Worm (Caenorhabditis elegans) whole organism, young adult: ENCODE results near the gene F32A11.1.
A peak's percentile ranks its signal among the peaks of the same experiment; 100 is the strongest.

Source experiments
- D2030.7 ChIP-seq: fragments of 200-800 bp; sonication (Bioruptor generic); IDR thresholded peaks from 2 replicates; pipeline ENCODE4 v1.3.6; 2022; ENCODE audit warnings: missing genetic modification reagents, missing genetic modification characterization, missing compliant biosample characterization
- F10E7.11 ChIP-seq: sonication (generic microtip); optimal IDR thresholded peaks from 2 replicates; lab custom pipeline; 2017; ENCODE audit warnings: mild to moderate bottlenecking, missing genetic modification characterization, moderate library complexity, missing compliant biosample characterization
- F37B4.10 ChIP-seq: fragments of 200-800 bp; sonication (Bioruptor generic); IDR thresholded peaks from 2 replicates; pipeline ENCODE4 v1.3.6; 2022; ENCODE audit warnings: missing genetic modification characterization, missing compliant biosample characterization
- K12H6.12 ChIP-seq: fragments of 200-800 bp; sonication (Bioruptor generic); optimal IDR thresholded peaks from 2 replicates; lab custom pipeline; 2018; ENCODE audit warnings: mild to moderate bottlenecking, missing genetic modification characterization, missing compliant biosample characterization
- Y53G8AR.9 ChIP-seq: fragments of 200-800 bp; sonication (Bioruptor generic); conservative IDR thresholded peaks from 2 replicates; pipeline ENCODE4 v1.3.6; 2022; ENCODE audit warnings: missing genetic modification reagents, missing genetic modification characterization, missing compliant biosample characterization
- Y56A3A.18 ChIP-seq: fragments of 200-800 bp; sonication (Bioruptor generic); IDR thresholded peaks from 2 replicates; pipeline ENCODE4 v1.3.6; 2022; ENCODE audit warnings: missing genetic modification reagents, missing genetic modification characterization, missing compliant biosample characterization
- ZK185.1 ChIP-seq: sonication (generic microtip); optimal IDR thresholded peaks from 2 replicates; lab custom pipeline; 2016; ENCODE audit warnings: mild to moderate bottlenecking, missing genetic modification characterization, missing compliant biosample characterization; ENCODE audit not compliant: poor library complexity, severe bottlenecking
- akir-1 ChIP-seq: fragments of 200-800 bp; sonication (Bioruptor generic); optimal IDR thresholded peaks from 2 replicates; lab custom pipeline; 2018; ENCODE audit warnings: mild to moderate bottlenecking, missing genetic modification characterization, moderate library complexity, missing compliant biosample characterization
- ama-1 ChIP-seq, 3 experiments: fragments of 150-350 bp in 1 of 3; sonication (generic microtip) in 2 of 3; optimal IDR thresholded peaks; 2 replicates each; lab custom pipeline; 2014 to 2018; ENCODE audit warnings: missing biosample characterization in 2 of 3, missing genetic modification characterization in 2 of 3, missing genetic modification reagents in 2 of 3
- aptf-2 ChIP-seq: fragments of 200-800 bp; sonication (Bioruptor generic); conservative IDR thresholded peaks from 2 replicates; pipeline ENCODE4 v1.3.6; 2022; ENCODE audit warnings: missing genetic modification reagents, missing genetic modification characterization, missing compliant biosample characterization
- atf-7 ChIP-seq: sonication (generic microtip); optimal IDR thresholded peaks from 2 replicates; lab custom pipeline; 2017; ENCODE audit warnings: mild to moderate bottlenecking, missing genetic modification characterization, missing compliant biosample characterization
- athp-1 ChIP-seq: sonication (generic microtip); optimal IDR thresholded peaks from 2 replicates; lab custom pipeline; 2017; ENCODE audit warnings: mild to moderate bottlenecking, missing genetic modification characterization, missing compliant biosample characterization
- attf-3 ChIP-seq: fragments of 200-800 bp; sonication (Bioruptor generic); conservative IDR thresholded peaks from 2 replicates; pipeline ENCODE4 v1.3.6; 2022; ENCODE audit warnings: missing genetic modification reagents, missing genetic modification characterization, missing compliant biosample characterization
- attf-6 ChIP-seq: fragments of 200-800 bp; sonication (Bioruptor generic); IDR thresholded peaks from 2 replicates; pipeline ENCODE4 v1.3.6; 2022; ENCODE audit warnings: missing genetic modification reagents, missing genetic modification characterization, missing compliant biosample characterization
- bed-2 ChIP-seq: fragments of 200-800 bp; sonication (Bioruptor generic); IDR thresholded peaks from 2 replicates; pipeline ENCODE4 v1.3.6; 2022; ENCODE audit warnings: missing genetic modification reagents, missing genetic modification characterization, missing compliant biosample characterization
- cebp-1 ChIP-seq, 2 experiments: fragments of 200-800 bp in 1 of 2; sonication (Bioruptor generic) in 1 of 2; sonication (generic microtip) in 1 of 2; IDR thresholded peaks in 1 of 2; optimal IDR thresholded peaks in 1 of 2; 2 replicates each; pipeline versions ENCODE4 v1.3.6 to Lab custom; 2017 to 2022; ENCODE audit warnings: missing compliant biosample characterization in 2 of 2, missing genetic modification characterization in 2 of 2, mild to moderate bottlenecking in 1 of 2, missing genetic modification reagents in 1 of 2, moderate library complexity in 1 of 2
- ceh-100 ChIP-seq: fragments of 200-800 bp; sonication (Bioruptor generic); IDR thresholded peaks from 2 replicates; pipeline ENCODE4 v1.3.6; 2022; ENCODE audit warnings: missing genetic modification reagents, missing genetic modification characterization, missing compliant biosample characterization
- ceh-27 ChIP-seq: fragments of 200-800 bp; sonication (Bioruptor generic); optimal IDR thresholded peaks from 2 replicates; lab custom pipeline; 2018; ENCODE audit warnings: mild to moderate bottlenecking, missing genetic modification characterization, moderate library complexity, missing compliant biosample characterization
- ceh-58 ChIP-seq: fragments of 200-800 bp; sonication (Bioruptor generic); IDR thresholded peaks from 2 replicates; pipeline ENCODE4 v1.3.6; 2022; ENCODE audit warnings: missing genetic modification characterization, missing compliant biosample characterization
- ceh-79 ChIP-seq: sonication (generic microtip); optimal IDR thresholded peaks from 2 replicates; lab custom pipeline; 2017; ENCODE audit warnings: mild to moderate bottlenecking, missing genetic modification characterization, missing compliant biosample characterization
- ceh-91 ChIP-seq: fragments of 200-800 bp; sonication (Bioruptor generic); IDR thresholded peaks from 2 replicates; pipeline ENCODE4 v1.3.6; 2022; ENCODE audit warnings: missing genetic modification reagents, missing genetic modification characterization, missing compliant biosample characterization
- dpl-1 ChIP-seq: fragments of 150-350 bp; optimal IDR thresholded peaks from 2 replicates; lab custom pipeline; 2014; ENCODE audit warnings: missing biosample characterization, missing genetic modification reagents, missing genetic modification characterization
- egl-18 ChIP-seq: fragments of 200-800 bp; sonication (Bioruptor generic); IDR thresholded peaks from 2 replicates; pipeline ENCODE4 v1.3.6; 2022; ENCODE audit warnings: missing genetic modification reagents, missing genetic modification characterization, missing compliant biosample characterization
- egl-44 ChIP-seq: fragments of 200-800 bp; sonication (Bioruptor generic); IDR thresholded peaks from 2 replicates; pipeline ENCODE4 v1.3.6; 2022; ENCODE audit warnings: missing genetic modification reagents, missing genetic modification characterization, missing compliant biosample characterization
- gei-17 ChIP-seq: fragments of 200-800 bp; sonication (Bioruptor generic); optimal IDR thresholded peaks from 2 replicates; lab custom pipeline; 2018; ENCODE audit warnings: mild to moderate bottlenecking, missing genetic modification characterization, missing compliant biosample characterization
- hlh-26 ChIP-seq: fragments of 200-800 bp; sonication (Bioruptor generic); conservative IDR thresholded peaks from 2 replicates; pipeline ENCODE4 v1.3.6; 2022; ENCODE audit warnings: missing genetic modification reagents, missing genetic modification characterization, missing compliant biosample characterization
- hmg-1.2 ChIP-seq: fragments of 200-800 bp; sonication (Bioruptor generic); IDR thresholded peaks from 2 replicates; pipeline ENCODE4 v1.3.6; 2022; ENCODE audit warnings: missing genetic modification reagents, missing genetic modification characterization, missing compliant biosample characterization
- hmg-20 ChIP-seq: fragments of 200-800 bp; sonication (Bioruptor generic); IDR thresholded peaks from 2 replicates; pipeline ENCODE4 v1.3.6; 2022; ENCODE audit warnings: missing genetic modification reagents, missing genetic modification characterization, missing compliant biosample characterization
- let-526 ChIP-seq: fragments of 200-800 bp; sonication (Bioruptor generic); IDR thresholded peaks from 2 replicates; pipeline ENCODE4 v1.3.6; 2022; ENCODE audit warnings: missing genetic modification reagents, missing genetic modification characterization, missing compliant biosample characterization
- lin-35 ChIP-seq, 3 experiments: fragments of 150-350 bp in 2 of 3; sonication (generic microtip) in 1 of 3; optimal IDR thresholded peaks; 2 replicates each; lab custom pipeline; 2014 to 2018; ENCODE audit warnings: missing biosample characterization in 3 of 3, missing genetic modification characterization in 3 of 3, missing genetic modification reagents in 3 of 3
- lin-54 ChIP-seq: fragments of 200-800 bp; sonication (Bioruptor generic); optimal IDR thresholded peaks from 2 replicates; lab custom pipeline; 2018; ENCODE audit warnings: mild to moderate bottlenecking, missing genetic modification characterization, missing compliant biosample characterization
- madf-10 ChIP-seq: sonication (generic microtip); optimal IDR thresholded peaks from 2 replicates; lab custom pipeline; 2016; ENCODE audit warnings: mild to moderate bottlenecking, missing genetic modification characterization, missing compliant biosample characterization
- mcd-1 ChIP-seq: fragments of 200-800 bp; sonication (Bioruptor generic); IDR thresholded peaks from 2 replicates; pipeline ENCODE4 v1.3.6; 2022; ENCODE audit warnings: missing genetic modification reagents, missing genetic modification characterization, missing compliant biosample characterization
- nhr-179 ChIP-seq: sonication (generic microtip); optimal IDR thresholded peaks from 2 replicates; lab custom pipeline; 2016; ENCODE audit warnings: mild to moderate bottlenecking, missing genetic modification characterization, missing compliant biosample characterization
- nhr-80 ChIP-seq: sonication (generic microtip); optimal IDR thresholded peaks from 2 replicates; lab custom pipeline; 2016; ENCODE audit warnings: missing genetic modification characterization, missing compliant biosample characterization
- pbrm-1 ChIP-seq: fragments of 200-800 bp; sonication (Bioruptor generic); IDR thresholded peaks from 2 replicates; pipeline ENCODE4 v1.3.6; 2022; ENCODE audit warnings: missing genetic modification reagents, missing genetic modification characterization, missing compliant biosample characterization
- pha-4 ChIP-seq: fragments of 150-350 bp; sonication (generic microtip); optimal IDR thresholded peaks from 2 replicates; lab custom pipeline; 2014; ENCODE audit warnings: missing biosample characterization, missing genetic modification reagents, missing genetic modification characterization
- repo-1 ChIP-seq: sonication (generic microtip); optimal IDR thresholded peaks from 2 replicates; lab custom pipeline; 2017; ENCODE audit warnings: mild to moderate bottlenecking, missing genetic modification characterization, missing compliant biosample characterization
- rpc-1 ChIP-seq, 2 experiments: fragments of 150-350 bp in 1 of 2; sonication (generic microtip) in 1 of 2; optimal IDR thresholded peaks; 2 replicates each; lab custom pipeline; 2014 to 2018; ENCODE audit warnings: missing biosample characterization in 1 of 2, missing genetic modification characterization in 1 of 2, missing genetic modification reagents in 1 of 2, missing genotype in 1 of 2
- snpc-4 ChIP-seq, 5 experiments: fragments of 150-350 bp in 1 of 5; sonication (generic microtip) in 4 of 5; optimal IDR thresholded peaks; 2 replicates each; lab custom pipeline; 2014 to 2018; ENCODE audit warnings: missing genetic modification characterization in 5 of 5, missing biosample characterization in 3 of 5, antibody characterized with exemption in 2 of 5, mild to moderate bottlenecking in 2 of 5, missing compliant biosample characterization in 2 of 5, missing genotype in 2 of 5, moderate library complexity in 2 of 5, missing genetic modification reagents in 1 of 5
- somi-1 ChIP-seq: fragments of 200-800 bp; sonication (Bioruptor generic); optimal IDR thresholded peaks from 2 replicates; lab custom pipeline; 2018; ENCODE audit warnings: mild to moderate bottlenecking, missing genetic modification characterization, missing compliant biosample characterization
- sptf-2 ChIP-seq: fragments of 200-800 bp; sonication (Bioruptor generic); optimal IDR thresholded peaks from 2 replicates; lab custom pipeline; 2018; ENCODE audit warnings: mild to moderate bottlenecking, missing genetic modification characterization, missing compliant biosample characterization
- tbx-9 ChIP-seq: sonication (generic microtip); optimal IDR thresholded peaks from 2 replicates; lab custom pipeline; 2016; ENCODE audit warnings: borderline replicate concordance, missing genetic modification characterization, inconsistent platforms, missing compliant biosample characterization
- tlf-1 ChIP-seq: fragments of 200-800 bp; sonication (Bioruptor generic); optimal IDR thresholded peaks from 2 replicates; lab custom pipeline; 2018; ENCODE audit warnings: mild to moderate bottlenecking, missing genetic modification characterization, missing compliant biosample characterization
- unc-62 ChIP-seq: fragments of 150-350 bp; optimal IDR thresholded peaks from 2 replicates; lab custom pipeline; 2014; ENCODE audit warnings: missing biosample characterization, missing genetic modification reagents, missing genetic modification characterization
- zim-3 ChIP-seq: sonication (generic microtip); optimal IDR thresholded peaks from 2 replicates; lab custom pipeline; 2017; ENCODE audit warnings: mild to moderate bottlenecking, missing genetic modification characterization, moderate library complexity, missing compliant biosample characterization
- ztf-18 ChIP-seq: sonication (generic microtip); optimal IDR thresholded peaks from 2 replicates; lab custom pipeline; 2016; ENCODE audit warnings: missing genotype, mild to moderate bottlenecking, missing genetic modification characterization, missing compliant biosample characterization

Gene F32A11.1

DNA sequence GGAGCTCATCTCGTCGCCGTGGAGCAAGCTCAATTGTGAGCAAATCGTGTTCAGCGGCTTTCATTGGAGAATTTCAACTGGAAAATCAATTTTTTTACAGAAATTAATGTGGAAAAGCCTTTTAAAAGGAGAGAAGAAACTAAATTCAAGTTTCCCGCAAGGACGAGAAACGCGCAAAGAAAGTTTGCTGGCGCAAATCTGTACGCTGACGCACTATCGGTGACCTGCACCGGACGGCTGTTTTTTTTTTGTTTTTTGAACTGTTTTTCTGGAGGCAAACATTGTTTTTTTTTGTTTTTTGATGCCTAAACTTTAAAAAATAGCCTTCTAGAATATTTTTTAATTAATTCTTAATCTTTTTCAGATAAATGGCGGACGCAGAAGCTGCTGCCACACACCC lies at the start of gene F32A11.1, which contains the start of gene hpr-17:
F32A11.1 (plus strand) TSS at position 359 of the 400 bp plus-strand sequence.
hpr-17 (minus strand) TSS at position 77 of the 400 bp plus-strand sequence.
- TF ChIP-seq repo-1 (tag; lab: Kevin White, UChicago), result peak; percentile 73
- 0 out of 2 replicates have a peak, but pooled peaks have one; percentile 42 for TF ChIP-seq hmg-20 (GFP tag; lab: Robert Waterston, UW)
- TF ChIP-seq Y56A3A.18, result no peak
- TF ChIP-seq madf-10, result no peak
- 0 out of 2 replicates have a peak, but pooled peaks have one; percentile 33 for TF ChIP-seq let-526 (GFP tag; lab: Robert Waterston, UW)
- TF ChIP-seq nhr-80 (tag; lab: Kevin White, UChicago), result peak; percentile 32
- TF ChIP-seq Y53G8AR.9 (GFP tag; lab: Robert Waterston, UW), result peak; percentile 87
- peak; percentile 2 for TF ChIP-seq gei-17 (GFP tag; lab: Kevin White, UChicago)
- TF ChIP-seq cebp-1 (GFP tag; IDR thresholded peaks at IDR 0.05; lab: Robert Waterston, UW), result no peak
- peak; percentile 71 for TF ChIP-seq cebp-1 (tag; optimal IDR thresholded peaks at IDR 0.05; lab: Kevin White, UChicago)
- TF ChIP-seq ceh-100 (GFP tag; lab: Robert Waterston, UW), result peak; percentile 67
- TF ChIP-seq attf-6, result no peak
- TF ChIP-seq D2030.7 (GFP tag; lab: Robert Waterston, UW), result peak; percentile 49
- TF ChIP-seq nhr-179 (tag; lab: Kevin White, UChicago), result no peak
- TF ChIP-seq pha-4 (tag; lab: Kevin White, UChicago), result no peak
- peak; percentile 12 for TF ChIP-seq tlf-1
- TF ChIP-seq atf-7, result peak; percentile 7
- peak; percentile 57 for TF ChIP-seq hmg-1.2 (GFP tag; lab: Robert Waterston, UW)
- TF ChIP-seq bed-2 (GFP tag; lab: Robert Waterston, UW), result no peak
- TF ChIP-seq lin-35 (GFP tag; optimal IDR thresholded peaks at IDR 0.05; lab: Kevin White, UChicago), result peak; percentile 51 to 97 (median 61)
- no peak for TF ChIP-seq somi-1 (GFP tag; lab: Kevin White, UChicago)
- no peak for TF ChIP-seq ceh-91 (GFP tag; lab: Robert Waterston, UW)
- TF ChIP-seq ztf-18 (tag; lab: Kevin White, UChicago), result peak; percentile 96
- TF ChIP-seq F10E7.11 (tag; lab: Kevin White, UChicago), result no peak
- no peak for TF ChIP-seq hlh-26
- TF ChIP-seq zim-3, result no peak
- TF ChIP-seq attf-3 (GFP tag; lab: Robert Waterston, UW), result peak; percentile 70
- no peak for TF ChIP-seq ama-1 (optimal IDR thresholded peaks at IDR 0.05; lab: Kevin White, UChicago)
- no peak for TF ChIP-seq ama-1 (GFP tag; optimal IDR thresholded peaks at IDR 0.05; lab: Kevin White, UChicago)
- no peak for TF ChIP-seq rpc-1 (optimal IDR thresholded peaks at IDR 0.05; lab: Kevin White, UChicago)
- no peak for TF ChIP-seq rpc-1 (tag; optimal IDR thresholded peaks at IDR 0.05; lab: Kevin White, UChicago)
- TF ChIP-seq egl-44 (GFP tag; lab: Robert Waterston, UW), result peak; percentile 46; the same call in 1 of the 2 replicates
- TF ChIP-seq F37B4.10 (GFP tag; lab: Robert Waterston, UW), result no peak
- peak; percentile 97 for TF ChIP-seq lin-54
- TF ChIP-seq aptf-2 (GFP tag; lab: Robert Waterston, UW), result no peak
- TF ChIP-seq sptf-2, result no peak
- TF ChIP-seq ceh-58, result no peak
- peak; percentile 81 for TF ChIP-seq ZK185.1
- TF ChIP-seq tbx-9, result no peak
- TF ChIP-seq K12H6.12 (tag; lab: Kevin White, UChicago), result peak; percentile 53
- peak; percentile 93 for TF ChIP-seq mcd-1
- no peak for TF ChIP-seq ceh-79 (tag; lab: Kevin White, UChicago)
- peak; percentile 89 for TF ChIP-seq dpl-1
- peak; percentile 84 for TF ChIP-seq pbrm-1
- TF ChIP-seq akir-1, result no peak
- TF ChIP-seq athp-1 (tag; lab: Kevin White, UChicago), result peak; percentile 7
- no peak for TF ChIP-seq egl-18
- no peak for TF ChIP-seq unc-62
- peak; percentile 40 for TF ChIP-seq snpc-4 (GFP tag; optimal IDR thresholded peaks at IDR 0.05; lab: Kevin White, UChicago)
- TF ChIP-seq snpc-4 (tag; optimal IDR thresholded peaks at IDR 0.05; lab: Kevin White, UChicago), result peak; percentile 47 to 78 (median 62)
- peak; percentile 18 for TF ChIP-seq ceh-27
